Fruit fly (Drosophila melanogaster) whole organism, pupa: Measurements from ENCODE around the gene CG33111.

Source experiments
- CG10348 ChIP-seq: fragments of 200-800 bp; sonication (Bioruptor generic); IDR thresholded peaks from 2 replicates; pipeline ENCODE4 v1.3.6; 2022; ENCODE audit warnings: missing biosample characterization, missing genetic modification characterization
- CG12605 ChIP-seq: fragments of 200-800 bp; sonication (Bioruptor generic); IDR thresholded peaks from 2 replicates; pipeline ENCODE4 v1.3.6; 2022; ENCODE audit warnings: missing biosample characterization, missing genetic modification characterization
- CG13204 ChIP-seq: fragments of 200-800 bp; sonication (Bioruptor generic); optimal IDR thresholded peaks from 2 replicates; lab custom pipeline; 2018; ENCODE audit warnings: missing biosample characterization, mild to moderate bottlenecking, missing genetic modification characterization, moderate library complexity
- CG14655 ChIP-seq: fragments of 200-800 bp; sonication (Bioruptor generic); optimal IDR thresholded peaks from 3 replicates; lab custom pipeline; 2017; ENCODE audit warnings: mild to moderate bottlenecking, missing biosample characterization, missing genetic modification reagents, missing genetic modification characterization
- CG15710 ChIP-seq: fragments of 200-800 bp; sonication (Bioruptor generic); optimal IDR thresholded peaks from 2 replicates; lab custom pipeline; 2018; ENCODE audit warnings: missing biosample characterization, mild to moderate bottlenecking, missing genetic modification characterization, moderate library complexity
- CG17806 ChIP-seq: fragments of 200-800 bp; sonication (Bioruptor generic); optimal IDR thresholded peaks from 2 replicates; lab custom pipeline; 2018; ENCODE audit warnings: missing biosample characterization, mild to moderate bottlenecking, missing genetic modification characterization, moderate library complexity
- CG32121 ChIP-seq: fragments of 200-800 bp; sonication (Bioruptor generic); IDR thresholded peaks from 2 replicates; pipeline ENCODE4 v1.3.6; 2022; ENCODE audit warnings: missing biosample characterization, missing genetic modification characterization
- CG34367 ChIP-seq: fragments of 200-800 bp; sonication (Bioruptor generic); optimal IDR thresholded peaks from 2 replicates; lab custom pipeline; 2018; ENCODE audit warnings: missing biosample characterization, mild to moderate bottlenecking, missing genetic modification characterization
- CG4496 ChIP-seq: fragments of 200-800 bp; sonication (Bioruptor generic); IDR thresholded peaks from 3 replicates; pipeline ENCODE4 v1.3.6; 2022; ENCODE audit warnings: missing biosample characterization, missing genetic modification characterization
- CG8159 ChIP-seq: fragments of 200-800 bp; sonication (Bioruptor generic); optimal IDR thresholded peaks from 3 replicates; lab custom pipeline; 2018; ENCODE audit warnings: missing biosample characterization, mild to moderate bottlenecking, missing genetic modification characterization, moderate library complexity
- CG8301 ChIP-seq: fragments of 200-800 bp; sonication (Bioruptor generic); optimal IDR thresholded peaks from 2 replicates; lab custom pipeline; 2018; ENCODE audit warnings: missing biosample characterization, mild to moderate bottlenecking, missing genetic modification characterization
- CG9948 ChIP-seq: fragments of 200-800 bp; sonication (Bioruptor generic); optimal IDR thresholded peaks from 2 replicates; lab custom pipeline; 2018; ENCODE audit warnings: missing biosample characterization, mild to moderate bottlenecking, missing genetic modification characterization, moderate library complexity
- D1 ChIP-seq: fragments of 200-800 bp; sonication (Bioruptor generic); optimal IDR thresholded peaks from 2 replicates; lab custom pipeline; 2018; ENCODE audit warnings: missing biosample characterization, mild to moderate bottlenecking, missing genetic modification characterization, moderate library complexity
- EcR ChIP-seq: fragments of 200-800 bp; sonication (Bioruptor generic); optimal IDR thresholded peaks from 3 replicates; lab custom pipeline; 2019; ENCODE audit warnings: missing biosample characterization, missing genetic modification characterization, mild to moderate bottlenecking, moderate library complexity, missing genetic modification reagents
- Ets98B ChIP-seq: fragments of 200-800 bp; sonication (Bioruptor generic); IDR thresholded peaks from 2 replicates; pipeline ENCODE4 v1.3.6; 2022; ENCODE audit warnings: missing biosample characterization, missing genetic modification characterization
- Pif1A ChIP-seq: fragments of 200-800 bp; sonication (Bioruptor generic); optimal IDR thresholded peaks from 3 replicates; lab custom pipeline; 2016; ENCODE audit warnings: missing biosample characterization, missing genetic modification characterization
- Pif1B ChIP-seq: fragments of 200-800 bp; sonication (Bioruptor generic); optimal IDR thresholded peaks from 3 replicates; lab custom pipeline; 2016; ENCODE audit warnings: missing biosample characterization, missing genetic modification characterization
- Snoo ChIP-seq: fragments of 200-800 bp; sonication (Bioruptor generic); optimal IDR thresholded peaks from 3 replicates; lab custom pipeline; 2017; ENCODE audit warnings: missing biosample characterization, mild to moderate bottlenecking, missing genetic modification characterization, inconsistent platforms
- fd96Ca ChIP-seq: fragments of 200-800 bp; sonication (Bioruptor generic); IDR thresholded peaks from 3 replicates; pipeline ENCODE4 v1.3.6; 2022; ENCODE audit warnings: missing biosample characterization, missing genetic modification characterization
- gl ChIP-seq: fragments of 200-800 bp; sonication (Bioruptor generic); optimal IDR thresholded peaks from 2 replicates; lab custom pipeline; 2018; ENCODE audit warnings: missing biosample characterization, mild to moderate bottlenecking, missing genetic modification characterization
- rn ChIP-seq: fragments of 200-800 bp; sonication (Bioruptor generic); IDR thresholded peaks from 2 replicates; pipeline ENCODE4 v1.3.6; 2022; ENCODE audit warnings: missing biosample characterization, missing genetic modification characterization

Gene CG33111

dm6 chr3R:23757912-23758607 is 61.0 kb downstream of the CG33111 start, which contains the start of the genes PTPMT1 and Hrd3:
PTPMT1 (plus strand) TSS chr3R:23758339.
Hrd3 (minus strand) TSS chr3R:23758557.
- TF ChIP-seq CG32121 (GFP tag; lab: Robert Waterston, UW) (peak; percentile 95), CG14655 (GFP tag; lab: Kevin White, UChicago) (peak; percentile 100), CG34367 (tag; lab: Kevin White, UChicago) (peak; percentile 97), CG10348 (GFP tag; lab: Robert Waterston, UW) (peak; percentile 93), CG4496 (GFP tag; lab: Robert Waterston, UW) (peak; percentile 97), Pif1B (GFP tag; lab: Kevin White, UChicago) (peak; percentile 99), Snoo (tag; lab: Kevin White, UChicago) (peak; percentile 98), rn (GFP tag; lab: Robert Waterston, UW) (peak; percentile 92), CG8301 (peak; percentile 98), gl (tag; lab: Kevin White, UChicago) (peak; percentile 91), Ets98B (peak; percentile 91), CG12605 (GFP tag; lab: Robert Waterston, UW) (peak; percentile 88), CG15710 (peak; percentile 99), EcR (GFP tag; lab: Kevin White, UChicago) (peak; percentile 47), CG8159 (peak; percentile 99), CG17806 (peak; percentile 97), CG13204 (GFP tag; lab: Kevin White, UChicago) (peak; percentile 95), D1 (tag; lab: Kevin White, UChicago) (no peak), CG9948 (peak; percentile 99), Pif1A (GFP tag; lab: Kevin White, UChicago) (peak; percentile 99), fd96Ca (GFP tag; lab: Robert Waterston, UW) (peak; percentile 94)

DNA sequence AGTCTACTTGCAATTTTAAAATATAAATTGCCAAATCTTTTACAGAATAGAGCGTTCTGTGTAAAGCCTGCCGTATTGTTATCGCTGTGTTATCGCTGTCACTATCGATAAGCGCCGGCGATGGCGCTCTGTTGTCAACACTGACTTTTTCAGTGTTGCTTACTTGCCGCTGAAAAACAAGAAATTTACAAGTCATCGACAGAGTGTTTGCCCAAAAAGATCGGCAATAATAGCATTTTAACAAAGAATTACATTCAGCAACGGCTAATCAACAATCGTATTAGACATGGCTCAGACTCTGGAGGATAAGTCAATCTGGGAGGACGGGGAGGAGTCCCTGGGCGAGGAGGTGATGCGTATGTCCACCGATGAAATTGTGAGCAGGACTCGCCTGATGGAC is 66.3 kb downstream of the CG33111 start, which contains the start of the genes RanBP3 and Rpt5:
Gene RanBP3, minus strand, starts transcription at position 107 of the 400 bp plus-strand sequence.
Gene Rpt5, plus strand, starts transcription at position 149 of the 400 bp plus-strand sequence.
- TF ChIP-seq D1 (tag; lab: Kevin White, UChicago) (no peak), CG34367 (tag; lab: Kevin White, UChicago) (no peak), Ets98B (peak; percentile 58), Snoo (tag; lab: Kevin White, UChicago) (peak; percentile 40), CG14655 (GFP tag; lab: Kevin White, UChicago) (no peak), CG8159 (no peak), CG10348 (GFP tag; lab: Robert Waterston, UW) (no peak), fd96Ca (GFP tag; lab: Robert Waterston, UW) (peak; percentile 28; the same call in 1 of the 3 replicates), CG9948 (no peak), gl (tag; lab: Kevin White, UChicago) (no peak), CG13204 (GFP tag; lab: Kevin White, UChicago) (no peak), Pif1B (GFP tag; lab: Kevin White, UChicago) (no peak), CG4496 (GFP tag; lab: Robert Waterston, UW) (peak; percentile 29; the same call in 1 of the 3 replicates), CG12605 (GFP tag; lab: Robert Waterston, UW) (no peak), CG15710 (peak; percentile 39), EcR (GFP tag; lab: Kevin White, UChicago) (peak; percentile 6), CG32121 (GFP tag; lab: Robert Waterston, UW) (peak; percentile 20; the same call in 1 of the 2 replicates), CG17806 (peak; percentile 6), Pif1A (GFP tag; lab: Kevin White, UChicago) (no peak), rn (GFP tag; lab: Robert Waterston, UW) (no peak), CG8301 (no peak)
